Fruit fly (Drosophila melanogaster) whole organism, wandering third instar larva: Measurements from ENCODE around the gene CG32374.

Experiments
- Abd-B ChIP-seq: fragments of >200 bp; optimal IDR thresholded peaks from 2 replicates; lab custom pipeline; 2017; ENCODE audit warnings: missing biosample characterization, missing genetic modification characterization
- CG9705 ChIP-seq: fragments of 200-800 bp; sonication (Bioruptor generic); optimal IDR thresholded peaks from 2 replicates; lab custom pipeline; 2018; ENCODE audit warnings: missing biosample characterization, mild to moderate bottlenecking, missing genetic modification characterization
- CrebA ChIP-seq: fragments of 200-800 bp; sonication (Bioruptor generic); optimal IDR thresholded peaks from 2 replicates; lab custom pipeline; 2016; ENCODE audit warnings: missing biosample characterization, mild to moderate bottlenecking, missing genetic modification characterization, borderline replicate concordance
- Dfd ChIP-seq: fragments of >200 bp; optimal IDR thresholded peaks from 2 replicates; lab custom pipeline; 2017; ENCODE audit warnings: missing biosample characterization, missing genetic modification characterization
- Dif ChIP-seq: fragments of 200-275, 200-300 bp; sonication (Bioruptor generic); optimal IDR thresholded peaks from 2 replicates; lab custom pipeline; 2018; ENCODE audit warnings: missing biosample characterization, missing genetic modification characterization; ENCODE audit not compliant: partially characterized antibody
- GATAd ChIP-seq: sonication (Bioruptor generic); optimal IDR thresholded peaks from 2 replicates; lab custom pipeline; 2016; ENCODE audit warnings: missing biosample characterization, missing genetic modification characterization
- HLH106 ChIP-seq: fragments of 200-800 bp; optimal IDR thresholded peaks from 3 replicates; lab custom pipeline; 2019; ENCODE audit warnings: missing biosample characterization, mild to moderate bottlenecking, missing genetic modification characterization, moderate library complexity
- Hnf4 ChIP-seq: fragments of 200-800 bp; sonication (Bioruptor generic); optimal IDR thresholded peaks from 2 replicates; lab custom pipeline; 2016; ENCODE audit warnings: missing biosample characterization, mild to moderate bottlenecking, missing genetic modification characterization
- Hr78 ChIP-seq: fragments of >200 bp; optimal IDR thresholded peaks from 2 replicates; lab custom pipeline; 2017; ENCODE audit warnings: missing biosample characterization, missing genetic modification characterization
- Jra ChIP-seq: sonication (Bioruptor generic); optimal IDR thresholded peaks from 2 replicates; lab custom pipeline; 2016; ENCODE audit warnings: missing biosample characterization, missing genetic modification characterization
- Mio ChIP-seq: sonication (Bioruptor generic); optimal IDR thresholded peaks from 2 replicates; lab custom pipeline; 2016; ENCODE audit warnings: missing biosample characterization, missing genetic modification characterization
- Myc ChIP-seq: fragments of >200 bp; optimal IDR thresholded peaks from 2 replicates; lab custom pipeline; 2017
- N ChIP-seq: fragments of >200 bp; optimal IDR thresholded peaks from 2 replicates; lab custom pipeline; 2018; ENCODE audit warnings: missing biosample characterization, missing external identifiers, missing genetic modification characterization
- OdsH ChIP-seq: fragments of 200-800 bp; sonication (Bioruptor generic); optimal IDR thresholded peaks from 2 replicates; lab custom pipeline; 2016; ENCODE audit warnings: missing biosample characterization, mild to moderate bottlenecking, missing genetic modification characterization
- Sp1 ChIP-seq: fragments of 200-800 bp; sonication (Bioruptor generic); optimal IDR thresholded peaks from 3 replicates; lab custom pipeline; 2019; ENCODE audit warnings: missing biosample characterization, mild to moderate bottlenecking, missing genetic modification characterization, moderate library complexity
- br ChIP-seq: fragments of 200-800 bp; sonication (Bioruptor generic); optimal IDR thresholded peaks from 2 replicates; lab custom pipeline; 2016; ENCODE audit warnings: missing biosample characterization, missing genetic modification characterization
- brk ChIP-seq: fragments of 200-800 bp; sonication (Bioruptor generic); optimal IDR thresholded peaks from 2 replicates; lab custom pipeline; 2016; ENCODE audit warnings: missing biosample characterization, mild to moderate bottlenecking, missing genetic modification characterization
- dl ChIP-seq, 2 experiments: fragments of 175-275, 200-275 bp in 1 of 2; fragments of 200-275 bp in 1 of 2; sonication (Bioruptor generic); optimal IDR thresholded peaks; lab custom pipeline; 2018; ENCODE audit warnings: mild to moderate bottlenecking in 2 of 2, missing biosample characterization in 2 of 2, missing genetic modification characterization in 2 of 2, moderate library complexity in 2 of 2; ENCODE audit not compliant: partially characterized antibody in 2 of 2, insufficient read depth in 1 of 2
- dmrt93B ChIP-seq: fragments of 200-800 bp; sonication (Bioruptor generic); optimal IDR thresholded peaks from 2 replicates; lab custom pipeline; 2018; ENCODE audit warnings: missing biosample characterization, mild to moderate bottlenecking, missing genetic modification characterization
- dsf ChIP-seq: sonication (Bioruptor generic); optimal IDR thresholded peaks from 2 replicates; lab custom pipeline; 2016; ENCODE audit warnings: missing biosample characterization, missing genetic modification characterization, borderline replicate concordance
- ey ChIP-seq: fragments of 200-800 bp; sonication (Bioruptor generic); optimal IDR thresholded peaks from 2 replicates; lab custom pipeline; 2016; ENCODE audit warnings: missing biosample characterization, missing genetic modification characterization
- foxo ChIP-seq, 2 experiments: fragments of 200-800 bp; sonication (Bioruptor generic); optimal IDR thresholded peaks; 2 replicates in 1 of 2; 3 replicates in 1 of 2; lab custom pipeline; 2016 to 2017; ENCODE audit warnings: missing biosample characterization in 2 of 2, missing genetic modification characterization in 2 of 2
- fru ChIP-seq: fragments of 200-800 bp; sonication (Bioruptor generic); optimal IDR thresholded peaks from 3 replicates; lab custom pipeline; 2016; ENCODE audit warnings: missing biosample characterization, mild to moderate bottlenecking, missing genetic modification characterization
- h ChIP-seq: fragments of 200-800 bp; sonication (Bioruptor generic); optimal IDR thresholded peaks from 3 replicates; lab custom pipeline; 2016; ENCODE audit warnings: missing biosample characterization, mild to moderate bottlenecking, missing genetic modification characterization
- jim ChIP-seq: fragments of 175-275, 200-325 bp; sonication (Bioruptor generic); optimal IDR thresholded peaks from 2 replicates; lab custom pipeline; 2016; ENCODE audit warnings: missing biosample characterization, mild to moderate bottlenecking, missing genetic modification characterization
- lola ChIP-seq: fragments of >200 bp; optimal IDR thresholded peaks from 2 replicates; lab custom pipeline; 2017; ENCODE audit warnings: missing biosample characterization, missing genetic modification characterization
- psq ChIP-seq: fragments of 200-800 bp; sonication (Bioruptor generic); optimal IDR thresholded peaks from 3 replicates; lab custom pipeline; 2017; ENCODE audit warnings: missing biosample characterization, mild to moderate bottlenecking, missing genetic modification characterization, moderate library complexity
- sage ChIP-seq: fragments of 200-800 bp; sonication (Bioruptor generic); optimal IDR thresholded peaks from 2 replicates; lab custom pipeline; 2016; ENCODE audit warnings: missing biosample characterization, mild to moderate bottlenecking, missing genetic modification characterization
- sv ChIP-seq: fragments of 200-800 bp; sonication (Bioruptor generic); optimal IDR thresholded peaks from 3 replicates; lab custom pipeline; 2016; ENCODE audit warnings: missing biosample characterization, missing genetic modification characterization
- tai ChIP-seq: sonication (Bioruptor generic); optimal IDR thresholded peaks from 2 replicates; lab custom pipeline; 2016; ENCODE audit warnings: missing biosample characterization, missing genetic modification characterization
- usp ChIP-seq: fragments of >200 bp; optimal IDR thresholded peaks from 2 replicates; lab custom pipeline; 2017; ENCODE audit warnings: missing biosample characterization, missing genetic modification characterization
- woc ChIP-seq: sonication (Bioruptor generic); optimal IDR thresholded peaks from 2 replicates; lab custom pipeline; 2016; ENCODE audit warnings: missing biosample characterization, mild to moderate bottlenecking, missing genetic modification characterization

The CG32374 gene

DNA sequence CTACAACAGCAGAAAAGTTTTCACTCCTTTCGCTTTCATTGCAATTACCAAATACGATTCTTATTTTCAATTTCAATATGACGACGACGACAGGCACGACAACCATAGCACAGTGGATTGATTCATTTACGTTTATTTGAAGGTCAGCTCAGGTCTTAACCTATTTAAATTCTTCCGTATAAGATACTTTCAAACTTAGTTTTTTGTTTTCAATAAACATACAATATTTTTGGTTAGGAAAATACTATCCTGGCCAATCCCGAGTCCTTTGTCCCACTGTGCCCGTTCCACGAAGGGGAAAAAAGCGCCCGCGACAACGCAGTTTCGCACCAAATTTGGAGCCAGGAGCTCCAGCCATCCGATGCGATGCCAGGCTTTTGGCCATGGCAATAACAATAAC is 9.3 kb upstream of the CG32374 start:
- TF ChIP-seq fru (no peak), Hnf4 (GFP tag; lab: Kevin White, UChicago) (no peak), ey (no peak), woc (GFP tag; lab: Kevin White, UChicago) (no peak)

dm6 chr3L:7545562-7545961 is 4.6 kb upstream of the CG32374 start:
- TF ChIP-seq usp (GFP tag; lab: Kevin White, UChicago) = no peak

DNA sequence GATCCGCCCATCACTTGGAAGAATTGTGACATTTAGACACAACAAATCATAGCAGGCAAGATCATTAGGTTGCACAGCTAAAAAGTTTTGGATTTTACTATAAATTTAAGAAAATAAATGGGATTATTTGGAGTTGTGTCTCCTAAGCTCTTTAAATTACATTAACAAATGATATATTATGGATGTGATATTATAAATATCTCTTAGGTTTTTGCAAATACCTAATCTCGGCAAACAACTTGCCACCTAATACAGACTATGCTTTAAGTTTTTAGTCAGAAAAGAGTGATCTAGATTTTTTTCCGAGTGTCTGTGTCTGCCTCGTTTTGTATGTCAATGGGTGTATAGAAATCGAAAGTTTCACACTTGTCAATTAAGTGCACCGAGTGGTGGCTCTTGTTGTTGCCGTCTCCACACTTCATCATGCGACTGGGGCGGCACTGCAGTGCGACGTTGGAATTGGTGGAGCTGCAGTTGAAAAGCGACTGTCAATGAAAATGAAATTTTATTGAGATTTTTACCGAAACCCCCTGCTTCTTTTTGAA is 3.7 kb upstream of the CG32374 start:
- TF ChIP-seq GATAd (GFP tag; lab: Kevin White, UChicago) (no peak), h (GFP tag; lab: Kevin White, UChicago) (no peak), Mio (GFP tag; lab: Kevin White, UChicago) (no peak), lola (GFP tag; lab: Kevin White, UChicago) (no peak), tai (GFP tag; lab: Kevin White, UChicago) (no peak), fru (no peak), woc (GFP tag; lab: Kevin White, UChicago) (no peak), foxo (GFP tag; optimal IDR thresholded peaks at IDR 0.05; lab: Kevin White, UChicago) (no peak), sv (GFP tag; lab: Kevin White, UChicago) (no peak), brk (GFP tag; lab: Kevin White, UChicago) (no peak), psq (GFP tag; lab: Kevin White, UChicago) (no peak), Sp1 (GFP tag; lab: Kevin White, UChicago) (no peak), Myc (no peak)

- no peak for TF ChIP-seq OdsH (GFP tag; lab: Kevin White, UChicago)
- TF ChIP-seq Myc = no peak
- TF ChIP-seq Abd-B = no peak
- no peak for TF ChIP-seq jim
- TF ChIP-seq HLH106 (tag; lab: Kevin White, UChicago) = no peak
- no peak for TF ChIP-seq CG9705 (GFP tag; lab: Kevin White, UChicago)
- no peak for TF ChIP-seq dmrt93B
- no peak for TF ChIP-seq woc (GFP tag; lab: Kevin White, UChicago)
- TF ChIP-seq ey = no peak
Measured at dm6 chr3L:7542357-7542756, 1.4 kb upstream of the CG32374 start, which contains the start of gene CG32376. CG32376 (minus strand) TSS chr3L:7542457.

dm6 chr3L:7539736-7540135 is 1.2 kb downstream of the CG32374 start, which contains the start of gene CG16998:
CG16998 (minus strand) TSS chr3L:7539836.
- TF ChIP-seq CrebA (GFP tag; lab: Kevin White, UChicago) (no peak), sage (GFP tag; lab: Kevin White, UChicago) (no peak), dl (GFP tag; optimal IDR thresholded peaks at IDR 0.05; lab: Kevin White, UChicago; ENCODE audit: insufficient read depth in 1 of 2, partially characterized antibody in 2 of 2) (no peak), Jra (GFP tag; lab: Kevin White, UChicago) (no peak), br (no peak), fru (no peak), psq (GFP tag; lab: Kevin White, UChicago) (no peak), dmrt93B (no peak), Dfd (GFP tag; lab: Kevin White, UChicago) (no peak), dsf (no peak), GATAd (GFP tag; lab: Kevin White, UChicago) (no peak), sv (GFP tag; lab: Kevin White, UChicago) (no peak), Hr78 (GFP tag; lab: Kevin White, UChicago) (no peak), CG9705 (GFP tag; lab: Kevin White, UChicago) (no peak), N (GFP tag; lab: Kevin White, UChicago) (no peak), lola (GFP tag; lab: Kevin White, UChicago) (no peak), usp (GFP tag; lab: Kevin White, UChicago) (no peak), Dif (GFP tag; lab: Kevin White, UChicago) (no peak)
- TF ChIP-seq, all 38 proteins: peak for 0
